Worm (Caenorhabditis elegans) whole organism, early embryonic: ENCODE data around the gene try-13.

Experiments used
- B0310.2 ChIP-seq: sonication (generic microtip); optimal IDR thresholded peaks from 2 replicates; lab custom pipeline; 2016; ENCODE audit warnings: mild to moderate bottlenecking, missing genetic modification characterization, missing compliant biosample characterization
- F13C5.2 ChIP-seq: sonication (generic microtip); optimal IDR thresholded peaks from 2 replicates; lab custom pipeline; 2017; ENCODE audit warnings: mild to moderate bottlenecking, missing genetic modification characterization, inconsistent platforms, missing compliant biosample characterization
- aly-1 ChIP-seq: sonication (generic microtip); optimal IDR thresholded peaks from 2 replicates; lab custom pipeline; 2016; ENCODE audit warnings: missing genetic modification characterization, missing compliant biosample characterization
- ama-1 ChIP-seq: fragments of 150-350 bp; optimal IDR thresholded peaks from 2 replicates; lab custom pipeline; 2014
- ceh-13 ChIP-seq: fragments of 200-800 bp; sonication (Bioruptor generic); optimal IDR thresholded peaks from 2 replicates; lab custom pipeline; 2018; ENCODE audit warnings: mild to moderate bottlenecking, missing genetic modification characterization, missing compliant biosample characterization
- ets-7 ChIP-seq: sonication (generic microtip); optimal IDR thresholded peaks from 2 replicates; lab custom pipeline; 2016; ENCODE audit warnings: missing genotype, missing genetic modification characterization, missing compliant biosample characterization
- flt-1 ChIP-seq: fragments of 200-800 bp; sonication (Bioruptor generic); IDR thresholded peaks from 2 replicates; pipeline ENCODE4 v1.3.6; 2022; ENCODE audit warnings: missing genetic modification characterization, missing compliant biosample characterization
- hmbx-1 ChIP-seq: sonication (generic microtip); optimal IDR thresholded peaks from 2 replicates; lab custom pipeline; 2016; ENCODE audit warnings: mild to moderate bottlenecking, missing genetic modification characterization, missing compliant biosample characterization
- hmg-4 ChIP-seq: fragments of 200-800 bp; sonication (Bioruptor generic); optimal IDR thresholded peaks from 2 replicates; lab custom pipeline; 2018; ENCODE audit warnings: mild to moderate bottlenecking, missing genetic modification characterization, missing compliant biosample characterization
- hnd-1 ChIP-seq: sonication (generic microtip); optimal IDR thresholded peaks from 2 replicates; lab custom pipeline; 2016; ENCODE audit warnings: missing genetic modification characterization, missing compliant biosample characterization
- pes-1 ChIP-seq: fragments of 200-800 bp; sonication (Bioruptor generic); IDR thresholded peaks from 2 replicates; pipeline ENCODE4 v1.3.6; 2022; ENCODE audit warnings: missing genetic modification reagents, missing genetic modification characterization, missing compliant biosample characterization
- tbx-11 ChIP-seq: fragments of 200-800 bp; sonication (Bioruptor generic); IDR thresholded peaks from 2 replicates; pipeline ENCODE4 v1.3.6; 2022; ENCODE audit warnings: missing genetic modification characterization, missing compliant biosample characterization
- tra-4 ChIP-seq: sonication (generic microtip); optimal IDR thresholded peaks from 2 replicates; lab custom pipeline; 2017; ENCODE audit warnings: missing genetic modification characterization, missing compliant biosample characterization

ce11 chrV:7437985-7438384 lies 1.9 kb upstream of the try-13 start, which contains the start of gene F25E5.16:
- TF ChIP-seq tra-4 (tag; lab: Kevin White, UChicago) (no peak), ama-1 (lab: Kevin White, UChicago) (no peak), pes-1 (GFP tag; lab: Robert Waterston, UW) (no peak), ets-7 (tag; lab: Kevin White, UChicago) (no peak), hmg-4 (GFP tag; lab: Kevin White, UChicago) (no peak), F13C5.2 (no peak), aly-1 (tag; lab: Kevin White, UChicago) (no peak), hnd-1 (no peak), tbx-11 (no peak), hmbx-1 (tag; lab: Kevin White, UChicago) (no peak), B0310.2 (tag; lab: Kevin White, UChicago) (no peak), flt-1 (GFP tag; lab: Robert Waterston, UW) (no peak), ceh-13 (GFP tag; lab: Kevin White, UChicago) (no peak)
